Fruit fly (Drosophila melanogaster) whole organism, wandering third instar larva: ENCODE results near the gene Nepl18.
A peak's percentile ranks its signal among the peaks of the same experiment; 100 is the strongest.

Experiments
- Abd-B ChIP-seq: fragments of >200 bp; optimal IDR thresholded peaks from 2 replicates; lab custom pipeline; 2017; ENCODE audit warnings: missing biosample characterization, missing genetic modification characterization
- CG32264 ChIP-seq: fragments of 200-800 bp; sonication (Bioruptor generic); optimal IDR thresholded peaks from 2 replicates; lab custom pipeline; 2016; ENCODE audit warnings: missing biosample characterization, missing genetic modification characterization
- CG9705 ChIP-seq: fragments of 200-800 bp; sonication (Bioruptor generic); optimal IDR thresholded peaks from 2 replicates; lab custom pipeline; 2018; ENCODE audit warnings: missing biosample characterization, mild to moderate bottlenecking, missing genetic modification characterization
- CrebA ChIP-seq: fragments of 200-800 bp; sonication (Bioruptor generic); optimal IDR thresholded peaks from 2 replicates; lab custom pipeline; 2016; ENCODE audit warnings: missing biosample characterization, mild to moderate bottlenecking, missing genetic modification characterization, borderline replicate concordance
- Dfd ChIP-seq: fragments of >200 bp; optimal IDR thresholded peaks from 2 replicates; lab custom pipeline; 2017; ENCODE audit warnings: missing biosample characterization, missing genetic modification characterization
- Dif ChIP-seq: fragments of 200-275, 200-300 bp; sonication (Bioruptor generic); optimal IDR thresholded peaks from 2 replicates; lab custom pipeline; 2018; ENCODE audit warnings: missing biosample characterization, missing genetic modification characterization; ENCODE audit not compliant: partially characterized antibody
- GATAd ChIP-seq: sonication (Bioruptor generic); optimal IDR thresholded peaks from 2 replicates; lab custom pipeline; 2016; ENCODE audit warnings: missing biosample characterization, missing genetic modification characterization
- HLH106 ChIP-seq: fragments of 200-800 bp; optimal IDR thresholded peaks from 3 replicates; lab custom pipeline; 2019; ENCODE audit warnings: missing biosample characterization, mild to moderate bottlenecking, missing genetic modification characterization, moderate library complexity
- Hnf4 ChIP-seq: fragments of 200-800 bp; sonication (Bioruptor generic); optimal IDR thresholded peaks from 2 replicates; lab custom pipeline; 2016; ENCODE audit warnings: missing biosample characterization, mild to moderate bottlenecking, missing genetic modification characterization
- Hr78 ChIP-seq: fragments of >200 bp; optimal IDR thresholded peaks from 2 replicates; lab custom pipeline; 2017; ENCODE audit warnings: missing biosample characterization, missing genetic modification characterization
- Hr83 ChIP-seq: fragments of 200-300 bp; sonication (Bioruptor generic); optimal IDR thresholded peaks from 2 replicates; lab custom pipeline; 2016; ENCODE audit warnings: missing biosample characterization, mild to moderate bottlenecking, missing genetic modification characterization, moderate library complexity; ENCODE audit not compliant: poor library complexity, severe bottlenecking
- Jra ChIP-seq: sonication (Bioruptor generic); optimal IDR thresholded peaks from 2 replicates; lab custom pipeline; 2016; ENCODE audit warnings: missing biosample characterization, missing genetic modification characterization
- Mio ChIP-seq: sonication (Bioruptor generic); optimal IDR thresholded peaks from 2 replicates; lab custom pipeline; 2016; ENCODE audit warnings: missing biosample characterization, missing genetic modification characterization
- Myc ChIP-seq: fragments of >200 bp; optimal IDR thresholded peaks from 2 replicates; lab custom pipeline; 2017
- N ChIP-seq: fragments of >200 bp; optimal IDR thresholded peaks from 2 replicates; lab custom pipeline; 2018; ENCODE audit warnings: missing biosample characterization, missing external identifiers, missing genetic modification characterization
- OdsH ChIP-seq: fragments of 200-800 bp; sonication (Bioruptor generic); optimal IDR thresholded peaks from 2 replicates; lab custom pipeline; 2016; ENCODE audit warnings: missing biosample characterization, mild to moderate bottlenecking, missing genetic modification characterization
- Rel ChIP-seq, 2 experiments: fragments of 200-800 bp; sonication (Bioruptor generic) in 1 of 2; optimal IDR thresholded peaks; 2 replicates in 1 of 2; 3 replicates in 1 of 2; lab custom pipeline; 2016 to 2019; ENCODE audit warnings: mild to moderate bottlenecking in 2 of 2, missing biosample characterization in 2 of 2, missing genetic modification characterization in 2 of 2, moderate library complexity in 1 of 2
- Sp1 ChIP-seq: fragments of 200-800 bp; sonication (Bioruptor generic); optimal IDR thresholded peaks from 3 replicates; lab custom pipeline; 2019; ENCODE audit warnings: missing biosample characterization, mild to moderate bottlenecking, missing genetic modification characterization, moderate library complexity
- Vsx2 ChIP-seq: fragments of 200-300, 225-300 bp; sonication (Bioruptor generic); optimal IDR thresholded peaks from 2 replicates; lab custom pipeline; 2018; ENCODE audit warnings: missing biosample characterization, missing genetic modification characterization; ENCODE audit not compliant: partially characterized antibody
- br ChIP-seq: fragments of 200-800 bp; sonication (Bioruptor generic); optimal IDR thresholded peaks from 2 replicates; lab custom pipeline; 2016; ENCODE audit warnings: missing biosample characterization, missing genetic modification characterization
- brk ChIP-seq: fragments of 200-800 bp; sonication (Bioruptor generic); optimal IDR thresholded peaks from 2 replicates; lab custom pipeline; 2016; ENCODE audit warnings: missing biosample characterization, mild to moderate bottlenecking, missing genetic modification characterization
- dl ChIP-seq, 2 experiments: fragments of 175-275, 200-275 bp in 1 of 2; fragments of 200-275 bp in 1 of 2; sonication (Bioruptor generic); optimal IDR thresholded peaks; lab custom pipeline; 2018; ENCODE audit warnings: mild to moderate bottlenecking in 2 of 2, missing biosample characterization in 2 of 2, missing genetic modification characterization in 2 of 2, moderate library complexity in 2 of 2; ENCODE audit not compliant: partially characterized antibody in 2 of 2, insufficient read depth in 1 of 2
- dmrt93B ChIP-seq: fragments of 200-800 bp; sonication (Bioruptor generic); optimal IDR thresholded peaks from 2 replicates; lab custom pipeline; 2018; ENCODE audit warnings: missing biosample characterization, mild to moderate bottlenecking, missing genetic modification characterization
- dsf ChIP-seq: sonication (Bioruptor generic); optimal IDR thresholded peaks from 2 replicates; lab custom pipeline; 2016; ENCODE audit warnings: missing biosample characterization, missing genetic modification characterization, borderline replicate concordance
- ey ChIP-seq: fragments of 200-800 bp; sonication (Bioruptor generic); optimal IDR thresholded peaks from 2 replicates; lab custom pipeline; 2016; ENCODE audit warnings: missing biosample characterization, missing genetic modification characterization
- foxo ChIP-seq, 2 experiments: fragments of 200-800 bp; sonication (Bioruptor generic); optimal IDR thresholded peaks; 2 replicates in 1 of 2; 3 replicates in 1 of 2; lab custom pipeline; 2016 to 2017; ENCODE audit warnings: missing biosample characterization in 2 of 2, missing genetic modification characterization in 2 of 2
- fru ChIP-seq: fragments of 200-800 bp; sonication (Bioruptor generic); optimal IDR thresholded peaks from 3 replicates; lab custom pipeline; 2016; ENCODE audit warnings: missing biosample characterization, mild to moderate bottlenecking, missing genetic modification characterization
- h ChIP-seq: fragments of 200-800 bp; sonication (Bioruptor generic); optimal IDR thresholded peaks from 3 replicates; lab custom pipeline; 2016; ENCODE audit warnings: missing biosample characterization, mild to moderate bottlenecking, missing genetic modification characterization
- jim ChIP-seq: fragments of 175-275, 200-325 bp; sonication (Bioruptor generic); optimal IDR thresholded peaks from 2 replicates; lab custom pipeline; 2016; ENCODE audit warnings: missing biosample characterization, mild to moderate bottlenecking, missing genetic modification characterization
- lola ChIP-seq: fragments of >200 bp; optimal IDR thresholded peaks from 2 replicates; lab custom pipeline; 2017; ENCODE audit warnings: missing biosample characterization, missing genetic modification characterization
- pan ChIP-seq: fragments of >200 bp; optimal IDR thresholded peaks from 2 replicates; lab custom pipeline; 2017
- psq ChIP-seq: fragments of 200-800 bp; sonication (Bioruptor generic); optimal IDR thresholded peaks from 3 replicates; lab custom pipeline; 2017; ENCODE audit warnings: missing biosample characterization, mild to moderate bottlenecking, missing genetic modification characterization, moderate library complexity
- rgr ChIP-seq: fragments of 200-800 bp; sonication (Bioruptor generic); optimal IDR thresholded peaks from 3 replicates; lab custom pipeline; 2016; ENCODE audit warnings: missing biosample characterization, mild to moderate bottlenecking, missing genetic modification characterization
- sage ChIP-seq: fragments of 200-800 bp; sonication (Bioruptor generic); optimal IDR thresholded peaks from 2 replicates; lab custom pipeline; 2016; ENCODE audit warnings: missing biosample characterization, mild to moderate bottlenecking, missing genetic modification characterization
- sv ChIP-seq: fragments of 200-800 bp; sonication (Bioruptor generic); optimal IDR thresholded peaks from 3 replicates; lab custom pipeline; 2016; ENCODE audit warnings: missing biosample characterization, missing genetic modification characterization
- tai ChIP-seq: sonication (Bioruptor generic); optimal IDR thresholded peaks from 2 replicates; lab custom pipeline; 2016; ENCODE audit warnings: missing biosample characterization, missing genetic modification characterization
- usp ChIP-seq: fragments of >200 bp; optimal IDR thresholded peaks from 2 replicates; lab custom pipeline; 2017; ENCODE audit warnings: missing biosample characterization, missing genetic modification characterization
- woc ChIP-seq: sonication (Bioruptor generic); optimal IDR thresholded peaks from 2 replicates; lab custom pipeline; 2016; ENCODE audit warnings: missing biosample characterization, mild to moderate bottlenecking, missing genetic modification characterization

Gene Nepl18

DNA sequence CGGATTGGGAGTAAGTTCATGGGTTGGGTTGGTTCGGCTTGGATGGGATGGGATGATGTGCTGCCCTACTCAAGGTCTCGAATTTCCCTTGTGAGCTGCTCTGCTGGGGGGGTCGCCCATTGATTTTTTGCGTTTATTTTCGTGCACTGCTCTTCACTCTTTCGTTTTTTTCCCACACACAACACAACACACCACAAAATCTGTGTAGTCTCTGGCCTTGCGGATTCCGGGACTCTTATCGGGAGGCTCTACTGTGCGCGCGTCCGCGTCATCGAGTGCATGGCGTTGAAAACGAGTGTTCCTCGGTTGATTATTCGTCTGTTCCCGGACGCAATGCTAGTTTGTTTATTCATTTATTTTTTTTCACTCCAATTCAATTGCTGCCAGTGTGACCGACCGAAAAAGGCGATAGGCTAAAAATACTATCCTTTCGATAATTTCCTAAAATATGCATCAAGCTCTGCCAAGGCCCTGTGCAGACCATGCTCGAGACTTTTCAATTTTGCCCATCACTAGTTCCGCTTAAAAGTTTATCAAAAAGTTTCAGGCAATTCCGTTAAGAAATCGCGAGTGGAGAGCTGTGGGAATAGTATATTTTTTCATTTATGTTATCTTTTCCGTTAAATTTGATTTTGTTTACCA lies 43.7 kb upstream of the Nepl18 start, which contains the start of gene WASp:
WASp (minus strand) TSS at position 399 of the 642 bp plus-strand sequence.
- no peak for TF ChIP-seq Dif
- peak; percentile 38 for TF ChIP-seq fru (GFP tag; lab: Kevin White, UChicago)
- TF ChIP-seq foxo (GFP tag; optimal IDR thresholded peaks at IDR 0.05; lab: Kevin White, UChicago) = peak in 1 of 2 experiments; percentile 55
- TF ChIP-seq CG9705 (GFP tag; lab: Kevin White, UChicago) = peak; percentile 35
- TF ChIP-seq tai (GFP tag; lab: Kevin White, UChicago) = no peak
- TF ChIP-seq CrebA (GFP tag; lab: Kevin White, UChicago) = no peak
- peak; percentile 67 for TF ChIP-seq Hr83 (GFP tag; lab: Kevin White, UChicago)
- TF ChIP-seq Hnf4 = no peak
- no peak for TF ChIP-seq Hr78 (GFP tag; lab: Kevin White, UChicago)
- TF ChIP-seq pan (lab: Kevin White, UChicago) = no peak
- no peak for TF ChIP-seq Mio (GFP tag; lab: Kevin White, UChicago)
- no peak for TF ChIP-seq dsf (GFP tag; lab: Kevin White, UChicago)
- no peak for TF ChIP-seq br (GFP tag; lab: Kevin White, UChicago)
- peak; percentile 43 for TF ChIP-seq OdsH (GFP tag; lab: Kevin White, UChicago)
- TF ChIP-seq N (GFP tag; lab: Kevin White, UChicago) = no peak
- TF ChIP-seq jim (GFP tag; lab: Kevin White, UChicago) = no peak
- TF ChIP-seq Dfd (GFP tag; lab: Kevin White, UChicago) = no peak
- peak; percentile 30 for TF ChIP-seq CG32264 (GFP tag; lab: Kevin White, UChicago)
- TF ChIP-seq woc = no peak
- TF ChIP-seq HLH106 = peak; percentile 66
- TF ChIP-seq Jra (GFP tag; lab: Kevin White, UChicago) = no peak
- no peak for TF ChIP-seq Myc (lab: Kevin White, UChicago)
- no peak for TF ChIP-seq GATAd (GFP tag; lab: Kevin White, UChicago)
- peak; percentile 29 for TF ChIP-seq ey (GFP tag; lab: Kevin White, UChicago)
- TF ChIP-seq usp = no peak
- no peak for TF ChIP-seq Vsx2
- TF ChIP-seq Abd-B (GFP tag; lab: Kevin White, UChicago) = no peak
- TF ChIP-seq rgr (GFP tag; lab: Kevin White, UChicago) = no peak
- no peak for TF ChIP-seq sage (GFP tag; lab: Kevin White, UChicago)
- peak; percentile 62 for TF ChIP-seq dmrt93B
- TF ChIP-seq psq (GFP tag; lab: Kevin White, UChicago) = peak; percentile 5
- peak; percentile 17 for TF ChIP-seq sv (GFP tag; lab: Kevin White, UChicago)
- no peak for TF ChIP-seq dl (GFP tag; optimal IDR thresholded peaks at IDR 0.05; lab: Kevin White, UChicago; ENCODE audit: insufficient read depth in 1 of 2, partially characterized antibody in 2 of 2)
- no peak for TF ChIP-seq Rel (GFP tag; optimal IDR thresholded peaks at IDR 0.05; lab: Kevin White, UChicago)
- TF ChIP-seq Rel (tag; optimal IDR thresholded peaks at IDR 0.05; lab: Kevin White, UChicago) = peak; percentile 76
- TF ChIP-seq Sp1 (GFP tag; lab: Kevin White, UChicago) = no peak
- TF ChIP-seq h = no peak
- TF ChIP-seq brk = no peak
- no peak for TF ChIP-seq lola (GFP tag; lab: Kevin White, UChicago)

DNA sequence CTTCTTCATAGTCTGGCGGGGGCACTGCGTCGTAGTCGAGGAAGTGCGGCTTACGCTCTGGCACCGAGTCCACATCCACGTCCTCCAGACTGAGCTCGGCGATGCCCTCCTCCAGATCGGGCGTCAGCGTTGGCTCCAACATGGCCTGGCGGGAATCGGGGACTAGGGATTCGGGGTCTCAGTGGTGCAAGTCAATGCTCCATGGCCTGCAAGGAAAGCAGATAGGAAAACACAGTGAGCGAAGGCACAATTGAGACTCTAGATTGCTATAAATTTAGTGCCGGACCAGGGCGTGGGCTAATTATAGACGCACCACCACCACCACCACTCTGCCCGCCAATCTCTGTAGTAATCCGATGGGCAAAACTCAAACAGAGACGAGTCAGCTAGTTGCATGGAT lies 34.8 kb upstream of the Nepl18 start:
- no peak for TF ChIP-seq dmrt93B
- no peak for TF ChIP-seq sage (GFP tag; lab: Kevin White, UChicago)
- TF ChIP-seq Sp1 (GFP tag; lab: Kevin White, UChicago) = no peak
- TF ChIP-seq tai (GFP tag; lab: Kevin White, UChicago) = no peak
- TF ChIP-seq dl (GFP tag; optimal IDR thresholded peaks at IDR 0.05; lab: Kevin White, UChicago; ENCODE audit: insufficient read depth in 1 of 2, partially characterized antibody in 2 of 2) = no peak
- TF ChIP-seq Mio (GFP tag; lab: Kevin White, UChicago) = no peak
- TF ChIP-seq usp = no peak
- no peak for TF ChIP-seq HLH106
- TF ChIP-seq Dfd (GFP tag; lab: Kevin White, UChicago) = no peak
- no peak for TF ChIP-seq rgr (GFP tag; lab: Kevin White, UChicago)
- TF ChIP-seq foxo (GFP tag; optimal IDR thresholded peaks at IDR 0.05; lab: Kevin White, UChicago) = no peak
- no peak for TF ChIP-seq CG9705 (GFP tag; lab: Kevin White, UChicago)
- no peak for TF ChIP-seq Hr83 (GFP tag; lab: Kevin White, UChicago)
- no peak for TF ChIP-seq Abd-B (GFP tag; lab: Kevin White, UChicago)
- no peak for TF ChIP-seq dsf (GFP tag; lab: Kevin White, UChicago)
- no peak for TF ChIP-seq CG32264 (GFP tag; lab: Kevin White, UChicago)
